Worm (Caenorhabditis elegans) whole organism, L4 larva: Measurements from ENCODE around the gene dhs-16.

Experiments used
- ama-1 ChIP-seq: fragments of 150-350 bp; optimal IDR thresholded peaks from 2 replicates; lab custom pipeline; 2014; ENCODE audit warnings: inconsistent platforms, mixed read lengths
- arid-1 ChIP-seq: fragments of 200-800 bp; sonication (Bioruptor generic); conservative IDR thresholded peaks from 2 replicates; pipeline ENCODE4 v1.3.6; 2022; ENCODE audit warnings: missing genetic modification reagents, missing genetic modification characterization, missing compliant biosample characterization
- cey-2 ChIP-seq: sonication (generic microtip); optimal IDR thresholded peaks from 3 replicates; lab custom pipeline; 2017; ENCODE audit warnings: missing genetic modification characterization, mild to moderate bottlenecking, missing compliant biosample characterization, antibody characterized with exemption, borderline replicate concordance; ENCODE audit not compliant: insufficient read depth
- daf-8 ChIP-seq: fragments of 200-800 bp; sonication (Bioruptor generic); IDR thresholded peaks from 2 replicates; pipeline ENCODE4 v1.3.6; 2022; ENCODE audit warnings: missing genetic modification characterization, missing compliant biosample characterization
- egl-27 ChIP-seq: sonication (generic microtip); optimal IDR thresholded peaks from 3 replicates; lab custom pipeline; 2017; ENCODE audit warnings: missing biosample characterization, missing genetic modification reagents, missing genetic modification characterization
- jun-1 ChIP-seq: fragments of 150-350 bp; optimal IDR thresholded peaks from 2 replicates; lab custom pipeline; 2014; ENCODE audit warnings: missing biosample characterization, missing genetic modification reagents, missing genetic modification characterization
- lin-13 ChIP-seq: fragments of 150-350 bp; optimal IDR thresholded peaks from 2 replicates; lab custom pipeline; 2014; ENCODE audit warnings: missing biosample characterization, missing genetic modification reagents, missing genetic modification characterization
- lin-39 ChIP-seq: fragments of 150-350 bp; optimal IDR thresholded peaks from 2 replicates; lab custom pipeline; 2014; ENCODE audit warnings: missing biosample characterization, missing genetic modification reagents, missing genetic modification characterization
- nhr-237 ChIP-seq: sonication (generic microtip); optimal IDR thresholded peaks from 2 replicates; lab custom pipeline; 2017; ENCODE audit warnings: missing biosample characterization, missing genetic modification characterization
- nhr-25 ChIP-seq: sonication (generic microtip); optimal IDR thresholded peaks from 2 replicates; lab custom pipeline; 2017; ENCODE audit warnings: missing genetic modification characterization, mild to moderate bottlenecking, missing compliant biosample characterization, antibody characterized with exemption, moderate library complexity, borderline replicate concordance; ENCODE audit not compliant: insufficient read depth
- snpc-4 ChIP-seq: fragments of 150-350 bp; optimal IDR thresholded peaks from 2 replicates; lab custom pipeline; 2014; ENCODE audit warnings: missing biosample characterization, missing genetic modification characterization
- unc-130 ChIP-seq: sonication (generic microtip); optimal IDR thresholded peaks from 2 replicates; lab custom pipeline; 2016; ENCODE audit warnings: missing genetic modification reagents, missing genetic modification characterization, missing compliant biosample characterization
- zip-2 ChIP-seq: fragments of 150-350 bp; optimal IDR thresholded peaks from 2 replicates; lab custom pipeline; 2014; ENCODE audit warnings: missing biosample characterization, missing genetic modification characterization

ce11 chrV:5991490-5992069 is 8.0 kb downstream of the dhs-16 start:
- TF ChIP-seq jun-1 (tag; lab: Kevin White, UChicago), result no peak
- no peak for TF ChIP-seq lin-39 (tag; lab: Kevin White, UChicago)
- no peak for TF ChIP-seq snpc-4 (tag; lab: Kevin White, UChicago)
- TF ChIP-seq daf-8, result no peak
- TF ChIP-seq zip-2 (tag; lab: Kevin White, UChicago), result no peak
- no peak for TF ChIP-seq nhr-237 (tag; lab: Kevin White, UChicago)
- TF ChIP-seq ama-1 (lab: Kevin White, UChicago), result no peak
- no peak for TF ChIP-seq cey-2 (tag; lab: Kevin White, UChicago)
- no peak for TF ChIP-seq unc-130
- TF ChIP-seq arid-1 (GFP tag; lab: Robert Waterston, UW), result no peak
- no peak for TF ChIP-seq nhr-25
- no peak for TF ChIP-seq egl-27 (tag; lab: Kevin White, UChicago)
- no peak for TF ChIP-seq lin-13 (GFP tag; lab: Kevin White, UChicago)
